Worm (Caenorhabditis elegans) whole organism, L1 larva: ENCODE measurements around the gene F32D8.14.

ENCODE experiments used
- ces-1 ChIP-seq: fragments of 150-350 bp; optimal IDR thresholded peaks from 2 replicates; lab custom pipeline; 2014; ENCODE audit warnings: missing biosample characterization, missing genetic modification reagents, missing genetic modification characterization
- lir-3 ChIP-seq: sonication (generic microtip); optimal IDR thresholded peaks from 2 replicates; lab custom pipeline; 2016; ENCODE audit warnings: mild to moderate bottlenecking, missing genetic modification characterization, moderate library complexity, missing compliant biosample characterization; ENCODE audit not compliant: poor library complexity
- nhr-20 ChIP-seq: sonication (generic microtip); optimal IDR thresholded peaks from 2 replicates; lab custom pipeline; 2016; ENCODE audit warnings: mild to moderate bottlenecking, missing genetic modification characterization, missing compliant biosample characterization

DNA sequence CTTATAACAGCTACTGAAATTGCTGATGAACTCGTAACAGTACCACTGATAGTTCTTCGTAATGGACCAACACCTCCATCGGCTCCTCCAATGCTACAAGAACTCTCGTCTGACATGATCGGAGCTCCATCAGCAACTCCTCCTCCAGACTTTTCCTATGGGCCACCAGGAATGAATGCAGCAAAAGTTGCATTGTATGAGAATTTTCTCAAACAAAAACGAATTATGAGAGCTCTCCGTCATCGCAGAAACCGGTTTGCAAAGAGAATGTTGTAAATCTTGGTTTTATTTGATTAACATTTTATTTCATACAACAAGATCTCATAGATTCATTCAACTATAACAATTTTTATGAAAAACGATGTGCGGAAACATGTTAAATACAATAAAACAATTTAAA lies 7.0 kb downstream of the F32D8.14 start:
- TF ChIP-seq lir-3 (tag; lab: Kevin White, UChicago) (no peak), nhr-20 (tag; lab: Kevin White, UChicago) (no peak), ces-1 (GFP tag; lab: Kevin White, UChicago) (no peak)
